Fruit fly (Drosophila melanogaster): ENCODE measurements around the gene CG7368.
A peak's percentile ranks its signal among the peaks of the same experiment; 100 is the strongest.

The CG7368 gene

dm6 chr3L:11586794-11587462 lies 10.1 kb upstream of the CG7368 start:
- no peak for TF ChIP-seq CG7556 (GFP tag; optimal IDR thresholded peaks at IDR 0.05)
- no peak for TF ChIP-seq Dek (tag; optimal IDR thresholded peaks at IDR 0.05)
- no peak for TF ChIP-seq CG18262 (tag; optimal IDR thresholded peaks at IDR 0.05)
- TF ChIP-seq dmrt99B (tag; optimal IDR thresholded peaks at IDR 0.05), result no peak
- TF ChIP-seq bowl (GFP tag; IDR thresholded peaks at IDR 0.05), result no peak
- peak; percentile 38 for TF ChIP-seq oc (tag; optimal IDR thresholded peaks at IDR 0.05)
- no peak for TF ChIP-seq CG6854 (GFP tag; optimal IDR thresholded peaks at IDR 0.05)
- no peak for TF ChIP-seq HmgZ (tag; optimal IDR thresholded peaks at IDR 0.05)
- TF ChIP-seq CG14050 (GFP tag; IDR thresholded peaks at IDR 0.05), result no peak
- TF ChIP-seq CG8765 (GFP tag; IDR thresholded peaks at IDR 0.05), result peak; percentile 34; the same call in 1 of the 2 replicates
- no peak for TF ChIP-seq CG8924 (tag; optimal IDR thresholded peaks at IDR 0.05)
- TF ChIP-seq inv (GFP tag; IDR thresholded peaks at IDR 0.05; ENCODE audit: partially characterized antibody), result 0 out of 2 replicates have a peak, but pooled peaks have one; percentile 21
- no peak for TF ChIP-seq zf30C (GFP tag; optimal IDR thresholded peaks at IDR 0.05)
- peak; percentile 44; the same call in 1 of the 2 replicates for TF ChIP-seq CG13287 (GFP tag; IDR thresholded peaks at IDR 0.05; ENCODE audit: partially characterized antibody)
- TF ChIP-seq chinmo (GFP tag; IDR thresholded peaks at IDR 0.05; ENCODE audit: partially characterized antibody), result peak; percentile 92
- no peak for TF ChIP-seq danr (GFP tag; IDR thresholded peaks at IDR 0.05)
- no peak for TF ChIP-seq Scr (GFP tag; IDR thresholded peaks at IDR 0.05; ENCODE audit: partially characterized antibody)
- no peak for TF ChIP-seq nerfin-2 (GFP tag; IDR thresholded peaks at IDR 0.05; ENCODE audit: partially characterized antibody)
- TF ChIP-seq CG4617 (GFP tag; optimal IDR thresholded peaks at IDR 0.05; ENCODE audit: borderline replicate concordance), result no peak
- TF ChIP-seq BtbVII (GFP tag; optimal IDR thresholded peaks at IDR 0.05), result no peak
- no peak for TF ChIP-seq da (GFP tag; optimal IDR thresholded peaks at IDR 0.05)
- TF ChIP-seq wek (GFP tag; optimal IDR thresholded peaks at IDR 0.05), result no peak
- TF ChIP-seq ssp (GFP tag; IDR thresholded peaks at IDR 0.05), result no peak
- peak; percentile 68 for TF ChIP-seq D (optimal IDR thresholded peaks at IDR 0.05)
- no peak for TF ChIP-seq D (GFP tag; optimal IDR thresholded peaks at IDR 0.05)
- TF ChIP-seq Blimp-1 (GFP tag; optimal IDR thresholded peaks at IDR 0.05), result peak; percentile 83
- TF ChIP-seq Fer1 (GFP tag; optimal IDR thresholded peaks at IDR 0.05), result no peak
- TF ChIP-seq dmrt11E (tag; optimal IDR thresholded peaks at IDR 0.05), result no peak
- no peak for TF ChIP-seq CG11560 (tag; IDR thresholded peaks at IDR 0.05)
- no peak for TF ChIP-seq CG14860 (GFP tag; IDR thresholded peaks at IDR 0.05; ENCODE audit: partially characterized antibody)
- TF ChIP-seq fd96Cb (tag; optimal IDR thresholded peaks at IDR 0.05), result no peak
- TF ChIP-seq CG3726 (GFP tag; IDR thresholded peaks at IDR 0.05), result no peak
- no peak for TF ChIP-seq al (GFP tag; IDR thresholded peaks at IDR 0.05)
- TF ChIP-seq CG32532 (GFP tag; IDR thresholded peaks at IDR 0.05), result peak; percentile 28; the same call in 1 of the 2 replicates
- TF ChIP-seq hbn (GFP tag; IDR thresholded peaks at IDR 0.05; ENCODE audit: partially characterized antibody), result no peak
- TF ChIP-seq CG11504 (tag; optimal IDR thresholded peaks at IDR 0.05), result no peak
- no peak for TF ChIP-seq CG17359 (tag; optimal IDR thresholded peaks at IDR 0.05)
- no peak for TF ChIP-seq CG32772 (GFP tag; IDR thresholded peaks at IDR 0.05)
- TF ChIP-seq CG10462 (GFP tag; optimal IDR thresholded peaks at IDR 0.05), result peak; percentile 56
- no peak for TF ChIP-seq sisA (GFP tag; IDR thresholded peaks at IDR 0.05)
- TF ChIP-seq MTF-1 (GFP tag; optimal IDR thresholded peaks at IDR 0.05; ENCODE audit: borderline replicate concordance), result no peak
- 0 out of 2 replicates have a peak, but pooled peaks have one; percentile 39 for TF ChIP-seq sna (GFP tag; IDR thresholded peaks at IDR 0.05; ENCODE audit: partially characterized antibody)
- no peak for TF ChIP-seq HHEX (GFP tag; optimal IDR thresholded peaks at IDR 0.05)
- TF ChIP-seq unc-4 (GFP tag; IDR thresholded peaks at IDR 0.05; ENCODE audit: partially characterized antibody), result no peak
- TF ChIP-seq peb (GFP tag; IDR thresholded peaks at IDR 0.05), result peak; percentile 46; the same call in 1 of the 2 replicates
- TF ChIP-seq CG15269 (tag; optimal IDR thresholded peaks at IDR 0.05), result no peak
- TF ChIP-seq CG42726 (GFP tag; IDR thresholded peaks at IDR 0.05; ENCODE audit: partially characterized antibody), result no peak
- no peak for TF ChIP-seq CG2199 (GFP tag; IDR thresholded peaks at IDR 0.05)
- TF ChIP-seq CG8478 (optimal IDR thresholded peaks at IDR 0.05), result peak; percentile 75

Data from whole organism, embryonic.